Fruit fly (Drosophila melanogaster): ENCODE measurements around the gene CG17068.

DNA sequence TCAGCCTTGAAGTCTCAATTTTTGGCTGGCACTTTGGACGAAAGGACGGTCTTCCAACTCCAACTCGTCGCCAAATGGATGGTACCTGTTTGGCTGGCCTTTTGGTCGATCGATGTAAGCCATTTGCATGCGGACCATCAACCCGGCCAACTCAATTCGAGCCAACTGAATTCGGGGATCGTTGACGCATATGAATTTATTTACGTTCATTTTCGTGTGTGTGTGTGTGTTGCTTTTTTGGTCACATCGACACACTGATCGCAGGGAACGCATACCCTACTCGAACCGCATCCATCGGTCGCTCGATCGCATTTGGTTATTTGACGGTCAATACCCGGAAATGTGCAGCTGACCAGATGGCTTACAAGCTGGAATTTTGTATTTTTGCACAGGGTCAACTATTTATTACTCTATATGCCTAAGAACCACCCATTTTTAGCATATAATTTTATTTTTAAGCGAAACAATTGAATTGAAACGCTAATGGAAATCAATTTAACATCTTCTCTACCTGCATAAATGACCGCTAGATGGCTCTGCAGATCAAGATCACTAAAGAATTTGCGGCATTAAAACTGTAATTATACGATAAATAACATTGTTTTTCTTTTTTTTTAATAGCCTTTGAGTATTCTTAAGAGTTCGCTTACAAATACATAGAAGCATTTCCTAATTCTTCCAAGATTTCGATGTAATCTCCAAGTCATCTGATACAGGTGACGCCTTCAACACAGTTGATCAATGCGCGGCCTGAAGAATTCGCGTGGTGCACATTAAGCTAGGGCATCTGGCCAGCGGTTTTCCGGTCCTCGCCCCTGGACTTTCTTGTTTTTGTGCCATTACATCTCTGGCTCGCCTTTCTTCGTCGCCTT is 11.9 kb downstream of the CG17068 start:
- TF ChIP-seq br (GFP tag; optimal IDR thresholded peaks at IDR 0.05) (no peak), Jra (GFP tag; optimal IDR thresholded peaks at IDR 0.05) (no peak), Abd-B (GFP tag; optimal IDR thresholded peaks at IDR 0.05) (no peak), Hr83 (GFP tag; optimal IDR thresholded peaks at IDR 0.05; ENCODE audit: poor library complexity, severe bottlenecking) (no peak), GATAd (GFP tag; optimal IDR thresholded peaks at IDR 0.05) (no peak)
